Worm (Caenorhabditis elegans): ENCODE measurements around the gene ZC21.8.

Gene ZC21.8

ce11 chrIII:8524773-8525172, 5.0 kb upstream of the ZC21.8 start, which contains the start of gene idpp-15:
Gene idpp-15 (plus strand): TSS chrIII:8525073.
- TF ChIP-seq nhr-23 (tag; optimal IDR thresholded peaks at IDR 0.05) = no peak
- no peak for TF ChIP-seq alr-1 (tag; optimal IDR thresholded peaks at IDR 0.05)
- no peak for TF ChIP-seq nhr-21 (tag; optimal IDR thresholded peaks at IDR 0.05)
- no peak for TF ChIP-seq ZK546.5 (tag; optimal IDR thresholded peaks at IDR 0.05)
- no peak for TF ChIP-seq nhr-77 (tag; optimal IDR thresholded peaks at IDR 0.05)
- no peak for TF ChIP-seq fos-1 (tag; optimal IDR thresholded peaks at IDR 0.05)
- no peak for TF ChIP-seq sem-4 (tag; optimal IDR thresholded peaks at IDR 0.05)
- TF ChIP-seq ama-1 (optimal IDR thresholded peaks at IDR 0.05) = no peak
- no peak for TF ChIP-seq ztf-4 (tag; optimal IDR thresholded peaks at IDR 0.05)
- TF ChIP-seq unc-39 (tag; optimal IDR thresholded peaks at IDR 0.05) = no peak
- TF ChIP-seq mab-5 (tag; optimal IDR thresholded peaks at IDR 0.05) = no peak
- TF ChIP-seq ceh-82 (tag; optimal IDR thresholded peaks at IDR 0.05) = no peak
- no peak for TF ChIP-seq aly-2 (tag; optimal IDR thresholded peaks at IDR 0.05)
- no peak for TF ChIP-seq snpc-4 (tag; optimal IDR thresholded peaks at IDR 0.05)
- TF ChIP-seq elt-1 (tag; optimal IDR thresholded peaks at IDR 0.05) = no peak

- TF ChIP-seq lin-13 (GFP tag; optimal IDR thresholded peaks at IDR 0.05) (no peak), lin-11 (tag; optimal IDR thresholded peaks at IDR 0.05) (no peak), ceh-82 (tag; optimal IDR thresholded peaks at IDR 0.05) (no peak), nhr-6 (tag; optimal IDR thresholded peaks at IDR 0.05) (no peak), lin-39 (tag; optimal IDR thresholded peaks at IDR 0.05) (no peak), lsy-2 (tag; optimal IDR thresholded peaks at IDR 0.05) (no peak), nhr-21 (tag; optimal IDR thresholded peaks at IDR 0.05) (no peak), egl-27 (tag; optimal IDR thresholded peaks at IDR 0.05) (no peak), nhr-10 (tag; optimal IDR thresholded peaks at IDR 0.05) (no peak), sem-4 (tag; optimal IDR thresholded peaks at IDR 0.05) (no peak), ztf-1 (GFP tag; conservative IDR thresholded peaks at IDR 0.05) (no peak), snpc-4 (tag; optimal IDR thresholded peaks at IDR 0.05) (no peak), unc-62 (GFP tag; optimal IDR thresholded peaks at IDR 0.05) (no peak), ama-1 (optimal IDR thresholded peaks at IDR 0.05) (no peak), blmp-1 (tag; optimal IDR thresholded peaks at IDR 0.05; ENCODE audit: insufficient read depth) (no peak), nhr-11 (tag; optimal IDR thresholded peaks at IDR 0.05) (no peak), nhr-237 (tag; optimal IDR thresholded peaks at IDR 0.05) (no peak)
These were observed 2.0 kb upstream of the ZC21.8 start for ce11 chrIII:8521654-8522392.

ce11 chrIII:8520589-8520988, 803 bp upstream of the ZC21.8 start:
- TF ChIP-seq F13H6.1 (tag; optimal IDR thresholded peaks at IDR 0.05) = peak; percentile 56
- TF ChIP-seq sma-9 (GFP tag; optimal IDR thresholded peaks at IDR 0.05) = peak; percentile 5
- no peak for TF ChIP-seq sma-9 (tag; optimal IDR thresholded peaks at IDR 0.05)
- TF ChIP-seq elt-1 (tag; optimal IDR thresholded peaks at IDR 0.05) = no peak

- no peak for TF ChIP-seq zag-1 (tag; optimal IDR thresholded peaks at IDR 0.05)
- no peak for TF ChIP-seq alr-1 (tag; optimal IDR thresholded peaks at IDR 0.05)
- TF ChIP-seq blmp-1 (tag; optimal IDR thresholded peaks at IDR 0.05; ENCODE audit: insufficient read depth) = no peak
- no peak for TF ChIP-seq nhr-23 (tag; optimal IDR thresholded peaks at IDR 0.05)
These were observed 796 bp downstream of the ZC21.8 start for ce11 chrIII:8518990-8519389.

- TF ChIP-seq nhr-25 (tag; optimal IDR thresholded peaks at IDR 0.05) = no peak
- peak; percentile 1 for TF ChIP-seq nhr-129 (tag; optimal IDR thresholded peaks at IDR 0.05)
These were observed 7.4 kb downstream of the ZC21.8 start for ce11 chrIII:8512279-8512942.

- TF ChIP-seq lsy-2 (tag; optimal IDR thresholded peaks at IDR 0.05) (peak in 1 of 2 experiments; percentile 3), skn-1 (tag; optimal IDR thresholded peaks at IDR 0.05) (no peak), ceh-16 (tag; optimal IDR thresholded peaks at IDR 0.05) (no peak), crh-2 (tag; optimal IDR thresholded peaks at IDR 0.05) (peak; percentile 24), nhr-129 (tag; optimal IDR thresholded peaks at IDR 0.05) (peak; percentile 20), nhr-237 (tag; optimal IDR thresholded peaks at IDR 0.05) (no peak), ztf-1 (GFP tag; conservative IDR thresholded peaks at IDR 0.05) (no peak), ZK546.5 (tag; optimal IDR thresholded peaks at IDR 0.05) (no peak), elt-1 (tag; optimal IDR thresholded peaks at IDR 0.05) (no peak), snpc-4 (tag; optimal IDR thresholded peaks at IDR 0.05) (no peak), nhr-25 (tag; optimal IDR thresholded peaks at IDR 0.05) (no peak), unc-55 (GFP tag; optimal IDR thresholded peaks at IDR 0.05) (peak; percentile 6), Y55F3AM.14 (GFP tag; optimal IDR thresholded peaks at IDR 0.05) (no peak), F13H6.1 (tag; optimal IDR thresholded peaks at IDR 0.05) (peak; percentile 12), zag-1 (tag; optimal IDR thresholded peaks at IDR 0.05) (no peak)
These were observed 8.1 kb downstream of the ZC21.8 start for ce11 chrIII:8511711-8512110.

Data from whole organism, L2 larva.